Fruit fly (Drosophila melanogaster) whole organism, embryonic: ENCODE results near the gene Polr3F.

ENCODE experiments used
- B-H2 ChIP-seq: fragments of 200-800 bp; sonication (Bioruptor generic); optimal IDR thresholded peaks from 2 replicates; lab custom pipeline; 2018; ENCODE audit warnings: missing biosample characterization, mild to moderate bottlenecking, missing genetic modification characterization
- BtbVII ChIP-seq: fragments of 200-800 bp; sonication (Bioruptor generic); optimal IDR thresholded peaks from 3 replicates; lab custom pipeline; 2017; ENCODE audit warnings: missing biosample characterization, mild to moderate bottlenecking, missing genetic modification characterization
- CG10321 ChIP-seq: fragments of 200-800 bp; sonication (Bioruptor generic); IDR thresholded peaks from 2 replicates; pipeline ENCODE4 v1.3.6; 2022; ENCODE audit warnings: missing biosample characterization, missing genetic modification characterization
- CG10959 ChIP-seq: fragments of 200-800 bp; sonication (Bioruptor generic); IDR thresholded peaks from 2 replicates; pipeline ENCODE4 v1.3.6; 2022; ENCODE audit warnings: missing biosample characterization, missing genetic modification characterization
- CG11723 ChIP-seq: fragments of 200-800 bp; sonication (Bioruptor generic); optimal IDR thresholded peaks from 2 replicates; lab custom pipeline; 2017; ENCODE audit warnings: missing biosample characterization, mild to moderate bottlenecking, missing genetic modification characterization
- CG12744 ChIP-seq: fragments of 200-800 bp; sonication (Bioruptor generic); optimal IDR thresholded peaks from 2 replicates; lab custom pipeline; 2016; ENCODE audit warnings: missing biosample characterization, missing genetic modification characterization
- CG14441 ChIP-seq: fragments of 200-800 bp; sonication (Bioruptor generic); IDR thresholded peaks from 2 replicates; pipeline ENCODE4 v1.3.6; 2022; ENCODE audit warnings: missing biosample characterization, missing genetic modification characterization
- CG14965 ChIP-seq: fragments of 200-800 bp; sonication (Bioruptor generic); optimal IDR thresholded peaks from 2 replicates; lab custom pipeline; 2016; ENCODE audit warnings: missing biosample characterization, missing genetic modification characterization, borderline replicate concordance
- CG16813 ChIP-seq: fragments of 200-800 bp; sonication (Bioruptor generic); IDR thresholded peaks from 3 replicates; pipeline ENCODE4 v1.3.6; 2022; ENCODE audit warnings: missing biosample characterization, missing genetic modification characterization; ENCODE audit not compliant: partially characterized antibody
- CG16815 ChIP-seq: fragments of 200-800 bp; sonication (Bioruptor generic); optimal IDR thresholded peaks from 3 replicates; lab custom pipeline; 2017; ENCODE audit warnings: missing biosample characterization, mild to moderate bottlenecking, missing genetic modification characterization
- CG16863 ChIP-seq: fragments of 200-800 bp; sonication (Bioruptor generic); optimal IDR thresholded peaks from 3 replicates; lab custom pipeline; 2016; ENCODE audit warnings: missing biosample characterization, missing genetic modification characterization
- CG17568 ChIP-seq: fragments of 200-800 bp; sonication (Bioruptor generic); optimal IDR thresholded peaks from 2 replicates; lab custom pipeline; 2018; ENCODE audit warnings: missing biosample characterization, mild to moderate bottlenecking, missing genetic modification characterization, moderate library complexity
- CG1792 ChIP-seq: fragments of 200-800 bp; sonication (Bioruptor generic); optimal IDR thresholded peaks from 2 replicates; lab custom pipeline; 2016; ENCODE audit warnings: missing biosample characterization, missing genetic modification characterization
- CG2199 ChIP-seq: fragments of 200-800 bp; sonication (Bioruptor generic); IDR thresholded peaks from 3 replicates; pipeline ENCODE4 v1.3.6; 2022; ENCODE audit warnings: missing biosample characterization, missing genetic modification characterization
- CG3163 ChIP-seq: fragments of 200-800 bp; sonication (Bioruptor generic); optimal IDR thresholded peaks from 3 replicates; lab custom pipeline; 2016; ENCODE audit warnings: missing biosample characterization, missing genetic modification characterization
- CG4730 ChIP-seq: fragments of 200-800 bp; sonication (Bioruptor generic); IDR thresholded peaks from 2 replicates; pipeline ENCODE4 v1.3.6; 2022; ENCODE audit warnings: missing biosample characterization, missing genetic modification characterization
- CG9727 ChIP-seq: fragments of 200-800 bp; sonication (Bioruptor generic); optimal IDR thresholded peaks from 3 replicates; lab custom pipeline; 2017; ENCODE audit warnings: missing biosample characterization, mild to moderate bottlenecking, missing genetic modification characterization
- D ChIP-seq, 2 experiments: fragments of 200-800 bp in 1 of 2; fragments of >200 bp in 1 of 2; sonication (Bioruptor generic) in 1 of 2; optimal IDR thresholded peaks; 2 replicates in 1 of 2; 3 replicates in 1 of 2; lab custom pipeline; 2017; ENCODE audit warnings: mild to moderate bottlenecking in 1 of 2, missing biosample characterization in 1 of 2, missing genetic modification characterization in 1 of 2, missing genetic modification reagents in 1 of 2
- Doc2 ChIP-seq: fragments of 200-800 bp; sonication (Bioruptor generic); IDR thresholded peaks from 2 replicates; pipeline ENCODE4 v1.3.6; 2022; ENCODE audit warnings: missing biosample characterization, missing genetic modification characterization
- Doc3 ChIP-seq: fragments of 200-800 bp; sonication (Bioruptor generic); IDR thresholded peaks from 3 replicates; pipeline ENCODE4 v1.3.6; 2022; ENCODE audit warnings: missing biosample characterization, missing genetic modification characterization; ENCODE audit not compliant: partially characterized antibody
- Dref ChIP-seq: fragments of 200-800 bp; sonication (Bioruptor generic); IDR thresholded peaks from 2 replicates; pipeline ENCODE4 v1.3.6; 2022; ENCODE audit warnings: missing biosample characterization, missing genetic modification characterization
- Gsc ChIP-seq: fragments of 200-800 bp; sonication (Bioruptor generic); IDR thresholded peaks from 2 replicates; pipeline ENCODE4 v1.3.6; 2022; ENCODE audit warnings: missing biosample characterization, missing genetic modification characterization
- H2.0 ChIP-seq: fragments of 200-800 bp; sonication (Bioruptor generic); IDR thresholded peaks from 2 replicates; pipeline ENCODE4 v1.3.6; 2022; ENCODE audit warnings: missing biosample characterization, missing genetic modification characterization
- Hr39 ChIP-seq: fragments of >200 bp; optimal IDR thresholded peaks from 2 replicates; lab custom pipeline; 2017
- Hr78 ChIP-seq, 2 experiments: fragments of 200-800 bp in 1 of 2; fragments of >200 bp in 1 of 2; sonication (Bioruptor generic) in 1 of 2; optimal IDR thresholded peaks; 2 replicates each; lab custom pipeline; 2017 to 2019; ENCODE audit warnings: missing biosample characterization in 2 of 2, missing genetic modification characterization in 2 of 2, mild to moderate bottlenecking in 1 of 2, moderate library complexity in 1 of 2
- MESR4 ChIP-seq: fragments of 200-800 bp; sonication (Bioruptor generic); optimal IDR thresholded peaks from 2 replicates; lab custom pipeline; 2018; ENCODE audit warnings: missing biosample characterization, mild to moderate bottlenecking, missing genetic modification characterization, moderate library complexity
- MTF-1 ChIP-seq: fragments of 200-800 bp; sonication (Bioruptor generic); optimal IDR thresholded peaks from 2 replicates; lab custom pipeline; 2018; ENCODE audit warnings: missing biosample characterization, mild to moderate bottlenecking, missing genetic modification characterization, borderline replicate concordance
- Six4 ChIP-seq: fragments of 200-800 bp; sonication (Bioruptor generic); optimal IDR thresholded peaks from 2 replicates; lab custom pipeline; 2016; ENCODE audit warnings: missing biosample characterization, missing genetic modification characterization
- bowl ChIP-seq: fragments of 200-800 bp; sonication (Bioruptor generic); IDR thresholded peaks from 2 replicates; pipeline ENCODE4 v1.3.6; 2022; ENCODE audit warnings: missing biosample characterization, missing genetic modification characterization
- cas ChIP-seq: fragments of 200-800 bp; sonication (Bioruptor generic); IDR thresholded peaks from 2 replicates; pipeline ENCODE4 v1.3.6; 2022; ENCODE audit warnings: missing biosample characterization, missing genetic modification characterization
- cato ChIP-seq: fragments of 200-800 bp; sonication (Bioruptor generic); optimal IDR thresholded peaks from 2 replicates; lab custom pipeline; 2016; ENCODE audit warnings: missing biosample characterization, missing genetic modification characterization, borderline replicate concordance
- chn ChIP-seq: fragments of 200-800 bp; sonication (Bioruptor generic); optimal IDR thresholded peaks from 2 replicates; lab custom pipeline; 2016; ENCODE audit warnings: missing biosample characterization, missing genetic modification characterization
- crc ChIP-seq: fragments of 200-800 bp; sonication (Bioruptor generic); optimal IDR thresholded peaks from 2 replicates; lab custom pipeline; 2016; ENCODE audit warnings: missing biosample characterization, missing genetic modification characterization
- fd96Cb ChIP-seq: fragments of 200-800 bp; sonication (Bioruptor generic); optimal IDR thresholded peaks from 2 replicates; lab custom pipeline; 2018; ENCODE audit warnings: missing biosample characterization, mild to moderate bottlenecking, missing genetic modification characterization, moderate library complexity
- gcm ChIP-seq: fragments of 200-800 bp; sonication (Bioruptor generic); optimal IDR thresholded peaks from 2 replicates; lab custom pipeline; 2019; ENCODE audit warnings: missing biosample characterization, mild to moderate bottlenecking, missing genetic modification characterization, moderate library complexity
- gem ChIP-seq: fragments of 200-800 bp; sonication (Bioruptor generic); optimal IDR thresholded peaks from 2 replicates; lab custom pipeline; 2019; ENCODE audit warnings: missing biosample characterization, mild to moderate bottlenecking, missing genetic modification characterization, moderate library complexity
- grau ChIP-seq: fragments of 200-800 bp; optimal IDR thresholded peaks from 3 replicates; lab custom pipeline; 2019; ENCODE audit warnings: missing biosample characterization, mild to moderate bottlenecking, missing genetic modification characterization, moderate library complexity
- gt ChIP-seq: fragments of 200-800 bp; sonication (Bioruptor generic); IDR thresholded peaks from 2 replicates; pipeline ENCODE4 v1.3.6; 2022; ENCODE audit warnings: missing biosample characterization, missing genetic modification characterization
- insv ChIP-seq, 2 experiments: fragments of 200-800 bp; sonication (Bioruptor generic); optimal IDR thresholded peaks; 3 replicates each; lab custom pipeline; 2016 to 2018; ENCODE audit warnings: missing biosample characterization in 2 of 2, missing genetic modification characterization in 2 of 2
- klu ChIP-seq: fragments of 200-800 bp; sonication (Bioruptor generic); IDR thresholded peaks from 2 replicates; pipeline ENCODE4 v1.3.6; 2022; ENCODE audit warnings: missing biosample characterization, missing genetic modification characterization
- phol ChIP-seq: fragments of 200-800 bp; sonication (Bioruptor generic); optimal IDR thresholded peaks from 3 replicates; lab custom pipeline; 2018; ENCODE audit warnings: missing biosample characterization, mild to moderate bottlenecking, missing genetic modification characterization, moderate library complexity
- pita ChIP-seq: fragments of 200-800 bp; sonication (Bioruptor generic); optimal IDR thresholded peaks from 2 replicates; lab custom pipeline; 2017; ENCODE audit warnings: missing biosample characterization, mild to moderate bottlenecking, missing genetic modification characterization
- pzg ChIP-seq: fragments of 200-800 bp; sonication (Bioruptor generic); optimal IDR thresholded peaks from 3 replicates; lab custom pipeline; 2018; ENCODE audit warnings: missing biosample characterization, mild to moderate bottlenecking, missing genetic modification characterization, moderate library complexity
- repo ChIP-seq: fragments of 200-800 bp; sonication (Bioruptor generic); optimal IDR thresholded peaks from 2 replicates; lab custom pipeline; 2016; ENCODE audit warnings: missing biosample characterization, missing genetic modification characterization
- sc ChIP-seq, 3 experiments: fragments of >200 bp in 2 of 3; fragments of 200-800 bp in 1 of 3; sonication (Bioruptor generic) in 1 of 3; optimal IDR thresholded peaks; 2 replicates in 2 of 3; 3 replicates in 1 of 3; lab custom pipeline; 2017; ENCODE audit warnings: mild to moderate bottlenecking in 1 of 3, missing biosample characterization in 1 of 3, missing genetic modification characterization in 1 of 3, missing genetic modification reagents in 1 of 3
- sens ChIP-seq: fragments of 200-800 bp; sonication (Bioruptor generic); peaks from one replicate; lab custom pipeline; 2016; ENCODE audit warnings: missing biosample characterization, missing genetic modification characterization
- wor ChIP-seq: fragments of 200-800 bp; sonication (Bioruptor generic); IDR thresholded peaks from 2 replicates; pipeline ENCODE4 v1.3.6; 2022; ENCODE audit warnings: missing biosample characterization, missing genetic modification characterization
- zen ChIP-seq: fragments of 200-800 bp; sonication (Bioruptor generic); optimal IDR thresholded peaks from 3 replicates; lab custom pipeline; 2018; ENCODE audit warnings: missing biosample characterization, mild to moderate bottlenecking, missing genetic modification characterization, moderate library complexity

The Polr3F gene

DNA sequence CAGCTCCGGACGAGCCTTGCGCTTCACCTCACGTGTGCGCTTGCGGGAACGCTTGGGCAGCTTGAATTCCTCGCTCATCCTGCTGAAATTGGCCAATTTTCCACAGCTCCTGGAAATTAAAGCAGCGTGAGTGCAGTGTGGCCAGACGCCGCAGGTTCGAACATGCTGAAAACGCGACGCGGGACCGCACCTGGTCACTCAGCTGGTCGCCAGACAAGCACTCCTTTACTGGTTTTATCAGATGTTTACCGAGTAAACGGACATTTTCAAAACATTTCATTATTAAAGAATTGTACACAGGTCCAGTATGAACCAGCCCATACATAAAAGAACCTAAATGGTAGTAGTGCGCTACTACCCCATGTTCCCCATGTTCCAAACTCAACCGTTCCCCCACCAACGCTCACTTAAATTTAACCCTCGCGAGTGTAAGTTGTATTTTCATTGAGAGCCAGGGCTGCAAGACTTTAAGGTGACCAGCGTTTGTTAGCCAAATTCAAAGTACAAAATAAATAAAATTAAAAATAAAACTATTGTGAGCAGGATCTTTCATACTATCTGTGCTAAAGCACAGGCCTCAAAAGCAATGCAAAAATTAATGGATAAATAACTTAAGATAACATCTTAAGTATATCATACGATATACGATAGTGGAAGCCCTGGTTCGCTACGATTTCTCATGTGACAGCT lies 4.8 kb downstream of the Polr3F start, which contains the start of the genes JMJD6, CG7071 and Muted (continued):
- TF ChIP-seq Dref (GFP tag; lab: Robert Waterston, UW) (peak; percentile 43), insv (GFP tag; optimal IDR thresholded peaks at IDR 0.05; lab: Kevin White, UChicago) (peak in 1 of 2 experiments; percentile 75), klu (GFP tag; lab: Robert Waterston, UW) (peak; percentile 85), CG10959 (GFP tag; lab: Robert Waterston, UW) (peak; percentile 95), CG3163 (peak; percentile 33), CG17568 (peak; percentile 86), sc (optimal IDR thresholded peaks at IDR 0.05; lab: Kevin White, UChicago) (no peak), sc (GFP tag; optimal IDR thresholded peaks at IDR 0.05; lab: Kevin White, UChicago) (peak; percentile 83), Six4 (GFP tag; lab: Kevin White, UChicago) (peak; percentile 89), H2.0 (GFP tag; lab: Robert Waterston, UW) (peak; percentile 85), CG12744 (GFP tag; lab: Kevin White, UChicago) (peak; percentile 86), CG1792 (GFP tag; lab: Kevin White, UChicago) (peak; percentile 65), pzg (GFP tag; lab: Kevin White, UChicago) (peak; percentile 79), chn (GFP tag; lab: Kevin White, UChicago) (peak; percentile 93), CG11723 (GFP tag; lab: Kevin White, UChicago) (peak; percentile 84), pita (GFP tag; lab: Kevin White, UChicago) (no peak), CG14441 (GFP tag; lab: Robert Waterston, UW) (peak; percentile 92), bowl (GFP tag; lab: Robert Waterston, UW) (peak; percentile 67; the same call in 1 of the 2 replicates), CG9727 (GFP tag; lab: Kevin White, UChicago) (peak; percentile 89), CG4730 (GFP tag; lab: Robert Waterston, UW) (peak; percentile 87), gcm (peak; percentile 88), fd96Cb (tag; lab: Kevin White, UChicago) (peak; percentile 79), Doc3 (peak; percentile 89), Doc2 (GFP tag; lab: Robert Waterston, UW) (peak; percentile 18; the same call in 1 of the 2 replicates), B-H2 (peak; percentile 97), crc (GFP tag; lab: Kevin White, UChicago) (peak; percentile 77), CG16863 (GFP tag; lab: Kevin White, UChicago) (peak; percentile 86), gt (GFP tag; lab: Robert Waterston, UW) (peak; percentile 73), sens (peak; percentile 97), CG2199 (GFP tag; lab: Robert Waterston, UW) (0 out of 3 replicates have a peak, but pooled peaks have one; percentile 62), BtbVII (GFP tag; lab: Kevin White, UChicago) (peak; percentile 85), CG16813 (peak; percentile 74), grau (tag; lab: Kevin White, UChicago) (peak; percentile 83), CG14965 (GFP tag; lab: Kevin White, UChicago) (no peak), MESR4 (GFP tag; lab: Kevin White, UChicago) (peak; percentile 76), cas (GFP tag; lab: Robert Waterston, UW) (peak; percentile 87), Hr78 (GFP tag; optimal IDR thresholded peaks at IDR 0.05; lab: Kevin White, UChicago) (peak in 1 of 2 experiments; percentile 52), D (optimal IDR thresholded peaks at IDR 0.05; lab: Kevin White, UChicago) (peak; percentile 23), D (GFP tag; optimal IDR thresholded peaks at IDR 0.05; lab: Kevin White, UChicago) (peak; percentile 70), gem (tag; lab: Kevin White, UChicago) (peak; percentile 95), CG10321 (GFP tag; lab: Robert Waterston, UW) (peak; percentile 40; the same call in 1 of the 2 replicates), repo (peak; percentile 70), phol (tag; lab: Kevin White, UChicago) (peak; percentile 93), Hr39 (lab: Kevin White, UChicago) (no peak), zen (peak; percentile 88), Gsc (GFP tag; lab: Robert Waterston, UW) (peak; percentile 79), MTF-1 (GFP tag; lab: Kevin White, UChicago) (peak; percentile 76), wor (peak; percentile 77; the same call in 1 of the 2 replicates), CG16815 (GFP tag; lab: Kevin White, UChicago) (peak; percentile 90), cato (GFP tag; lab: Kevin White, UChicago) (peak; percentile 87)
